Worm (Caenorhabditis elegans) whole organism, L4/young adult: ENCODE measurements around the gene btb-10.

Experiments
- dao-5 ChIP-seq: sonication (generic microtip); optimal IDR thresholded peaks from 2 replicates; lab custom pipeline; 2016; ENCODE audit warnings: missing genotype, missing genetic modification characterization, moderate library complexity, missing compliant biosample characterization
- him-1 ChIP-seq: sonication (generic microtip); optimal IDR thresholded peaks from 2 replicates; lab custom pipeline; 2016; ENCODE audit warnings: missing genotype, missing genetic modification reagents, missing genetic modification characterization, missing compliant biosample characterization

ce11 chrII:1101413-1101812, 40.8 kb upstream of the btb-10 start:
- no peak for TF ChIP-seq dao-5 (tag; lab: Kevin White, UChicago)
- no peak for TF ChIP-seq him-1 (tag; lab: Kevin White, UChicago)
